Fruit fly (Drosophila melanogaster): Measurements from ENCODE around the gene CG12725.

Gene CG12725

dm6 chrX:13368149-13368548 is 34.5 kb downstream of the CG12725 start, which contains the start of gene dmrt11E (continued):
- TF ChIP-seq nerfin-1 (tag; optimal IDR thresholded peaks at IDR 0.05) = peak; percentile 54
- TF ChIP-seq zen2 (GFP tag; IDR thresholded peaks at IDR 0.05; ENCODE audit: partially characterized antibody) = no peak
- TF ChIP-seq lbe (GFP tag; optimal IDR thresholded peaks at IDR 0.05) = no peak
- TF ChIP-seq kay (GFP tag; optimal IDR thresholded peaks at IDR 0.05) = no peak
- no peak for TF ChIP-seq CG31365 (tag; optimal IDR thresholded peaks at IDR 0.05)
- TF ChIP-seq CG8281 (tag; optimal IDR thresholded peaks at IDR 0.05) = no peak
- peak; percentile 41; the same call in 1 of the 2 replicates for TF ChIP-seq danr (GFP tag; IDR thresholded peaks at IDR 0.05)
- TF ChIP-seq cwo (GFP tag; optimal IDR thresholded peaks at IDR 0.05) = no peak
- TF ChIP-seq salm (tag; optimal IDR thresholded peaks at IDR 0.05) = no peak
- no peak for TF ChIP-seq Side (GFP tag; optimal IDR thresholded peaks at IDR 0.05)
- no peak for TF ChIP-seq scrt (GFP tag; optimal IDR thresholded peaks at IDR 0.05)
- no peak for TF ChIP-seq dimm (GFP tag; IDR thresholded peaks at IDR 0.05)
- TF ChIP-seq vvl (GFP tag; IDR thresholded peaks at IDR 0.05) = peak; percentile 88
- peak; percentile 28 for TF ChIP-seq CG12104 (GFP tag; optimal IDR thresholded peaks at IDR 0.05)
- no peak for TF ChIP-seq Tbp (GFP tag; optimal IDR thresholded peaks at IDR 0.05)
- no peak for TF ChIP-seq Scr (GFP tag; IDR thresholded peaks at IDR 0.05; ENCODE audit: partially characterized antibody)
- TF ChIP-seq CG12391 (tag; optimal IDR thresholded peaks at IDR 0.05) = peak; percentile 76
- TF ChIP-seq Dref (GFP tag; IDR thresholded peaks at IDR 0.05) = no peak
- no peak for TF ChIP-seq CG4360 (GFP tag; IDR thresholded peaks at IDR 0.05)
- TF ChIP-seq Mad (GFP tag; optimal IDR thresholded peaks at IDR 0.05) = no peak
- 0 out of 2 replicates have a peak, but pooled peaks have one; percentile 16 for TF ChIP-seq E2f2 (GFP tag; IDR thresholded peaks at IDR 0.05)
- TF ChIP-seq Lhr (GFP tag; optimal IDR thresholded peaks at IDR 0.05) = peak; percentile 34
- TF ChIP-seq tio (GFP tag; optimal IDR thresholded peaks at IDR 0.05) = peak; percentile 22
- TF ChIP-seq Ets97D (GFP tag; optimal IDR thresholded peaks at IDR 0.05) = no peak
- TF ChIP-seq CG1603 (tag; optimal IDR thresholded peaks at IDR 0.05) = peak; percentile 74
- TF ChIP-seq pita (GFP tag; optimal IDR thresholded peaks at IDR 0.05) = no peak
- TF ChIP-seq bigmax (GFP tag; optimal IDR thresholded peaks at IDR 0.05) = no peak
- TF ChIP-seq CG9727 (GFP tag; optimal IDR thresholded peaks at IDR 0.05) = peak; percentile 55
- TF ChIP-seq eyg (GFP tag; optimal IDR thresholded peaks at IDR 0.05) = no peak
- peak; percentile 41; the same call in 1 of the 3 replicates for TF ChIP-seq ase (GFP tag; IDR thresholded peaks at IDR 0.05)
- TF ChIP-seq cg (GFP tag; optimal IDR thresholded peaks at IDR 0.05) = no peak
- TF ChIP-seq Xbp1 (GFP tag; optimal IDR thresholded peaks at IDR 0.05) = peak; percentile 58
- no peak for TF ChIP-seq CG12942 (GFP tag; optimal IDR thresholded peaks at IDR 0.05)
- TF ChIP-seq CG1792 (GFP tag; optimal IDR thresholded peaks at IDR 0.05) = no peak
- TF ChIP-seq gce (GFP tag; IDR thresholded peaks at IDR 0.05) = 0 out of 3 replicates have a peak, but pooled peaks have one; percentile 26
- TF ChIP-seq CG5180 (GFP tag; optimal IDR thresholded peaks at IDR 0.05) = peak; percentile 26
- no peak for TF ChIP-seq Vsx1 (GFP tag; optimal IDR thresholded peaks at IDR 0.05)
- TF ChIP-seq Nf-YC (tag; optimal IDR thresholded peaks at IDR 0.05) = peak; percentile 92
- no peak for TF ChIP-seq CG12769 (tag; optimal IDR thresholded peaks at IDR 0.05)
- no peak for TF ChIP-seq CG8944 (GFP tag; optimal IDR thresholded peaks at IDR 0.05)
- no peak for TF ChIP-seq mld (GFP tag; IDR thresholded peaks at IDR 0.05; ENCODE audit: partially characterized antibody)
- peak; percentile 94 for TF ChIP-seq Nf-YB (GFP tag; optimal IDR thresholded peaks at IDR 0.05)
- no peak for TF ChIP-seq CG10147 (GFP tag; optimal IDR thresholded peaks at IDR 0.05)
- TF ChIP-seq CG6254 (GFP tag; optimal IDR thresholded peaks at IDR 0.05) = peak; percentile 49
- no peak for TF ChIP-seq Hand (GFP tag; optimal IDR thresholded peaks at IDR 0.05)
- TF ChIP-seq CG1529 (GFP tag; optimal IDR thresholded peaks at IDR 0.05) = peak; percentile 56
- TF ChIP-seq CG7786 (GFP tag; optimal IDR thresholded peaks at IDR 0.05) = no peak
- TF ChIP-seq Atf6 (GFP tag; IDR thresholded peaks at IDR 0.05) = peak; percentile 29; the same call in 1 of the 2 replicates
- TF ChIP-seq CG10431 (GFP tag; optimal IDR thresholded peaks at IDR 0.05) = peak; percentile 37
- TF ChIP-seq croc (GFP tag; conservative IDR thresholded peaks at IDR 0.05) = peak; percentile 72
- TF ChIP-seq sima (GFP tag; optimal IDR thresholded peaks at IDR 0.05) = no peak
